Worm (Caenorhabditis elegans): Measurements from ENCODE around the gene ell-1.

ce11 chrIV:4447367-4447766, 53.2 kb downstream of the ell-1 start:
- TF ChIP-seq him-1 (tag; optimal IDR thresholded peaks at IDR 0.05): no peak
- TF ChIP-seq dao-5 (tag; optimal IDR thresholded peaks at IDR 0.05): no peak
